Fruit fly (Drosophila melanogaster) Kc167 (cell line): Measurements from ENCODE around the gene CG13282.

Experiments used
- Myc ChIP-seq: fragments of >200 bp; optimal IDR thresholded peaks from 2 replicates; lab custom pipeline; 2017; ENCODE audit warnings: missing external identifiers
- Sin3A ChIP-seq: fragments of >200 bp; optimal IDR thresholded peaks from 2 replicates; lab custom pipeline; 2018; ENCODE audit warnings: missing external identifiers
- h ChIP-seq: fragments of >200 bp; optimal IDR thresholded peaks from 3 replicates; lab custom pipeline; 2018; ENCODE audit warnings: missing external identifiers
- insv ChIP-seq: fragments of >200 bp; optimal IDR thresholded peaks from 3 replicates; lab custom pipeline; 2018; ENCODE audit warnings: missing external identifiers
- psq ChIP-seq: fragments of >200 bp; optimal IDR thresholded peaks from 2 replicates; lab custom pipeline; 2017; ENCODE audit warnings: missing external identifiers
- ttk ChIP-seq: sonication (Bioruptor generic); optimal IDR thresholded peaks from 2 replicates; lab custom pipeline; 2017; ENCODE audit warnings: missing external identifiers

The CG13282 gene

dm6 chr2L:16834402-16834801 lies at the start of gene CG13282:
TSS of gene CG13282 (minus strand) at chr2L:16834502.
- TF ChIP-seq ttk (lab: Kevin White, UChicago), result no peak
- TF ChIP-seq Myc (lab: Kevin White, UChicago), result no peak
- TF ChIP-seq psq (lab: Kevin White, UChicago), result no peak
- TF ChIP-seq h, result no peak
- no peak for TF ChIP-seq Sin3A (lab: Kevin White, UChicago)
- no peak for TF ChIP-seq insv (lab: Kevin White, UChicago)

- no peak for TF ChIP-seq Sin3A (lab: Kevin White, UChicago)
Observed at dm6 chr2L:16882871-16883849, 48.9 kb upstream of the CG13282 start.

- no peak for TF ChIP-seq psq (lab: Kevin White, UChicago)
Observed at dm6 chr2L:16882372-16882771, 48.1 kb upstream of the CG13282 start.

- no peak for TF ChIP-seq psq (lab: Kevin White, UChicago)
- TF ChIP-seq Myc (lab: Kevin White, UChicago), result no peak
Observed at dm6 chr2L:16880930-16881329, 46.6 kb upstream of the CG13282 start.

dm6 chr2L:16879288-16879687 lies 45.0 kb upstream of the CG13282 start, which contains the start of the genes CG32832, CG31743 and CG34313:
TSS of gene CG32832 (minus strand) at chr2L:16879290.
TSS of gene CG31743 (plus strand) at chr2L:16879517.
TSS of gene CG34313 (plus strand) at chr2L:16879517.
- TF ChIP-seq Sin3A (lab: Kevin White, UChicago), result no peak
- TF ChIP-seq h, result no peak
- TF ChIP-seq insv (lab: Kevin White, UChicago), result no peak

dm6 chr2L:16877678-16878077 lies 43.4 kb upstream of the CG13282 start:
- TF ChIP-seq insv (lab: Kevin White, UChicago) (no peak), Myc (lab: Kevin White, UChicago) (no peak), ttk (lab: Kevin White, UChicago) (no peak)

dm6 chr2L:16876555-16876954 lies 42.3 kb upstream of the CG13282 start:
- TF ChIP-seq Sin3A (lab: Kevin White, UChicago) (no peak), psq (lab: Kevin White, UChicago) (no peak), h (no peak), ttk (lab: Kevin White, UChicago) (no peak), insv (lab: Kevin White, UChicago) (no peak), Myc (lab: Kevin White, UChicago) (no peak)

dm6 chr2L:16874924-16875323 lies 40.6 kb upstream of the CG13282 start:
- TF ChIP-seq Myc (lab: Kevin White, UChicago) (no peak), Sin3A (lab: Kevin White, UChicago) (no peak)

dm6 chr2L:16868897-16869324 lies 34.6 kb upstream of the CG13282 start:
- TF ChIP-seq Myc (lab: Kevin White, UChicago), result no peak
- no peak for TF ChIP-seq ttk (lab: Kevin White, UChicago)
- TF ChIP-seq h, result no peak
- TF ChIP-seq Sin3A (lab: Kevin White, UChicago), result no peak
- TF ChIP-seq insv (lab: Kevin White, UChicago), result no peak
- TF ChIP-seq psq (lab: Kevin White, UChicago), result no peak

dm6 chr2L:16862526-16862925 lies 28.2 kb upstream of the CG13282 start:
- TF ChIP-seq ttk (lab: Kevin White, UChicago) (no peak), Myc (lab: Kevin White, UChicago) (no peak), h (no peak), insv (lab: Kevin White, UChicago) (no peak), Sin3A (lab: Kevin White, UChicago) (no peak)

dm6 chr2L:16861126-16861525 lies 26.8 kb upstream of the CG13282 start, which contains the start of gene CG6012:
TSS of gene CG6012 (minus strand) at chr2L:16861489.
- TF ChIP-seq insv (lab: Kevin White, UChicago) (no peak), h (no peak), psq (lab: Kevin White, UChicago) (no peak), Sin3A (lab: Kevin White, UChicago) (no peak), ttk (lab: Kevin White, UChicago) (no peak), Myc (lab: Kevin White, UChicago) (no peak)

dm6 chr2L:16859566-16859965 lies 25.3 kb upstream of the CG13282 start:
- no peak for TF ChIP-seq Myc (lab: Kevin White, UChicago)
- no peak for TF ChIP-seq insv (lab: Kevin White, UChicago)
- no peak for TF ChIP-seq h
- TF ChIP-seq ttk (lab: Kevin White, UChicago), result no peak
- TF ChIP-seq Sin3A (lab: Kevin White, UChicago), result no peak
- TF ChIP-seq psq (lab: Kevin White, UChicago), result no peak

- no peak for TF ChIP-seq ttk (lab: Kevin White, UChicago)
- TF ChIP-seq h, result no peak
- TF ChIP-seq Sin3A (lab: Kevin White, UChicago), result no peak
- no peak for TF ChIP-seq insv (lab: Kevin White, UChicago)
- no peak for TF ChIP-seq Myc (lab: Kevin White, UChicago)
- TF ChIP-seq psq (lab: Kevin White, UChicago), result no peak
Observed at dm6 chr2L:16859103-16859502, 24.8 kb upstream of the CG13282 start.
